Fruit fly (Drosophila melanogaster) whole organism, embryonic: ENCODE results near the gene GC.

Source experiments
- BtbVII ChIP-seq: fragments of 200-800 bp; sonication (Bioruptor generic); optimal IDR thresholded peaks from 3 replicates; lab custom pipeline; 2017; ENCODE audit warnings: missing biosample characterization, mild to moderate bottlenecking, missing genetic modification characterization
- Bteb2 ChIP-seq: fragments of 200-800 bp; sonication (Bioruptor generic); optimal IDR thresholded peaks from 2 replicates; lab custom pipeline; 2016; ENCODE audit warnings: missing biosample characterization, missing genetic modification characterization
- CG10267 ChIP-seq: fragments of 200-800 bp; sonication (Bioruptor generic); optimal IDR thresholded peaks from 2 replicates; lab custom pipeline; 2018; ENCODE audit warnings: missing biosample characterization, mild to moderate bottlenecking, missing genetic modification characterization, moderate library complexity
- CG10959 ChIP-seq: fragments of 200-800 bp; sonication (Bioruptor generic); IDR thresholded peaks from 2 replicates; pipeline ENCODE4 v1.3.6; 2022; ENCODE audit warnings: missing biosample characterization, missing genetic modification characterization
- CG12659 ChIP-seq: fragments of 200-800 bp; sonication (Bioruptor generic); optimal IDR thresholded peaks from 3 replicates; lab custom pipeline; 2017; ENCODE audit warnings: mild to moderate bottlenecking, missing biosample characterization, missing genetic modification reagents, missing genetic modification characterization
- CG14050 ChIP-seq: fragments of 200-800 bp; sonication (Bioruptor generic); IDR thresholded peaks from 3 replicates; pipeline ENCODE4 v1.3.6; 2022; ENCODE audit warnings: missing biosample characterization, missing genetic modification characterization
- CG14710 ChIP-seq: fragments of 200-800 bp; sonication (Bioruptor generic); optimal IDR thresholded peaks from 3 replicates; lab custom pipeline; 2019; ENCODE audit warnings: missing biosample characterization, mild to moderate bottlenecking, missing genetic modification characterization, moderate library complexity
- CG14860 ChIP-seq: fragments of 200-800 bp; sonication (Bioruptor generic); IDR thresholded peaks from 3 replicates; pipeline ENCODE4 v1.3.6; 2022; ENCODE audit warnings: missing biosample characterization, missing genetic modification characterization; ENCODE audit not compliant: partially characterized antibody
- CG15011 ChIP-seq: fragments of 200-800 bp; sonication (Bioruptor generic); optimal IDR thresholded peaks from 3 replicates; lab custom pipeline; 2018; ENCODE audit warnings: missing biosample characterization, mild to moderate bottlenecking, missing genetic modification characterization
- CG15601 ChIP-seq: fragments of 200-800 bp; sonication (Bioruptor generic); optimal IDR thresholded peaks from 3 replicates; lab custom pipeline; 2019; ENCODE audit warnings: missing biosample characterization, mild to moderate bottlenecking, missing genetic modification characterization, moderate library complexity
- CG1792 ChIP-seq: fragments of 200-800 bp; sonication (Bioruptor generic); optimal IDR thresholded peaks from 2 replicates; lab custom pipeline; 2016; ENCODE audit warnings: missing biosample characterization, missing genetic modification characterization
- CG3065 ChIP-seq: fragments of 200-800 bp; sonication (Bioruptor generic); optimal IDR thresholded peaks from 2 replicates; lab custom pipeline; 2016; ENCODE audit warnings: missing biosample characterization, missing genetic modification characterization
- CG31441 ChIP-seq: fragments of 200-800 bp; sonication (Bioruptor generic); IDR thresholded peaks from 2 replicates; pipeline ENCODE4 v1.3.6; 2022; ENCODE audit warnings: missing biosample characterization, missing genetic modification characterization
- CG3407 ChIP-seq: fragments of 200-800 bp; sonication (Bioruptor generic); optimal IDR thresholded peaks from 2 replicates; lab custom pipeline; 2018; ENCODE audit warnings: missing biosample characterization, mild to moderate bottlenecking, missing genetic modification characterization
- CG4424 ChIP-seq: fragments of 200-800 bp; sonication (Bioruptor generic); optimal IDR thresholded peaks from 3 replicates; lab custom pipeline; 2016; ENCODE audit warnings: missing biosample characterization, missing genetic modification characterization
- CG4730 ChIP-seq: fragments of 200-800 bp; sonication (Bioruptor generic); IDR thresholded peaks from 2 replicates; pipeline ENCODE4 v1.3.6; 2022; ENCODE audit warnings: missing biosample characterization, missing genetic modification characterization
- CG6272 ChIP-seq: fragments of 200-800 bp; sonication (Bioruptor generic); IDR thresholded peaks from 2 replicates; pipeline ENCODE4 v1.3.6; 2022; ENCODE audit warnings: missing biosample characterization, missing genetic modification characterization
- CG7786 ChIP-seq: fragments of 200-800 bp; sonication (Bioruptor generic); optimal IDR thresholded peaks from 2 replicates; lab custom pipeline; 2016; ENCODE audit warnings: missing biosample characterization, missing genetic modification characterization
- CG7987 ChIP-seq: fragments of 200-800 bp; sonication (Bioruptor generic); optimal IDR thresholded peaks from 2 replicates; lab custom pipeline; 2018; ENCODE audit warnings: missing biosample characterization, mild to moderate bottlenecking, missing genetic modification characterization, moderate library complexity
- CG9727 ChIP-seq: fragments of 200-800 bp; sonication (Bioruptor generic); optimal IDR thresholded peaks from 3 replicates; lab custom pipeline; 2017; ENCODE audit warnings: missing biosample characterization, mild to moderate bottlenecking, missing genetic modification characterization
- CG9797 ChIP-seq: fragments of 200-800 bp; sonication (Bioruptor generic); optimal IDR thresholded peaks from 3 replicates; lab custom pipeline; 2018; ENCODE audit warnings: missing biosample characterization, mild to moderate bottlenecking, missing genetic modification characterization
- D ChIP-seq, 2 experiments: fragments of 200-800 bp in 1 of 2; fragments of >200 bp in 1 of 2; sonication (Bioruptor generic) in 1 of 2; optimal IDR thresholded peaks; 2 replicates in 1 of 2; 3 replicates in 1 of 2; lab custom pipeline; 2017; ENCODE audit warnings: mild to moderate bottlenecking in 1 of 2, missing biosample characterization in 1 of 2, missing genetic modification characterization in 1 of 2, missing genetic modification reagents in 1 of 2
- Dad ChIP-seq: fragments of 200-800 bp; sonication (Bioruptor generic); optimal IDR thresholded peaks from 3 replicates; lab custom pipeline; 2016; ENCODE audit warnings: missing biosample characterization, missing genetic modification characterization
- Ets97D ChIP-seq: fragments of 200-800 bp; sonication (Bioruptor generic); optimal IDR thresholded peaks from 3 replicates; lab custom pipeline; 2016; ENCODE audit warnings: missing biosample characterization, missing genetic modification characterization
- HLHmδ ChIP-seq: fragments of 200-800 bp; sonication (Bioruptor generic); optimal IDR thresholded peaks from 2 replicates; lab custom pipeline; 2018; ENCODE audit warnings: missing biosample characterization, mild to moderate bottlenecking, missing genetic modification characterization, moderate library complexity
- Hey ChIP-seq: fragments of 200-800 bp; sonication (Bioruptor generic); optimal IDR thresholded peaks from 3 replicates; lab custom pipeline; 2018; ENCODE audit warnings: missing biosample characterization, mild to moderate bottlenecking, missing genetic modification characterization
- Hr3 ChIP-seq: fragments of 200-800 bp; sonication (Bioruptor generic); optimal IDR thresholded peaks from 3 replicates; lab custom pipeline; 2016; ENCODE audit warnings: missing biosample characterization, missing genetic modification characterization
- Hr78 ChIP-seq, 2 experiments: fragments of 200-800 bp in 1 of 2; fragments of >200 bp in 1 of 2; sonication (Bioruptor generic) in 1 of 2; optimal IDR thresholded peaks; 2 replicates each; lab custom pipeline; 2017 to 2019; ENCODE audit warnings: missing biosample characterization in 2 of 2, missing genetic modification characterization in 2 of 2, mild to moderate bottlenecking in 1 of 2, moderate library complexity in 1 of 2
- MBD-R2 ChIP-seq: fragments of 200-800 bp; sonication (Bioruptor generic); IDR thresholded peaks from 2 replicates; pipeline ENCODE4 v1.3.6; 2022; ENCODE audit warnings: missing biosample characterization, missing genetic modification characterization
- Mad ChIP-seq: fragments of 200-800 bp; sonication (Bioruptor generic); optimal IDR thresholded peaks from 2 replicates; lab custom pipeline; 2016; ENCODE audit warnings: missing biosample characterization, missing genetic modification characterization
- Nf-YC ChIP-seq: fragments of 200-800 bp; optimal IDR thresholded peaks from 3 replicates; lab custom pipeline; 2019; ENCODE audit warnings: missing biosample characterization, mild to moderate bottlenecking, missing genetic modification characterization, moderate library complexity
- Scr ChIP-seq: fragments of 200-800 bp; sonication (Bioruptor generic); IDR thresholded peaks from 2 replicates; pipeline ENCODE4 v1.3.6; 2022; ENCODE audit warnings: missing biosample characterization, missing genetic modification characterization; ENCODE audit not compliant: partially characterized antibody
- YL-1 ChIP-seq: fragments of 200-800 bp; sonication (Bioruptor generic); optimal IDR thresholded peaks from 3 replicates; lab custom pipeline; 2017; ENCODE audit warnings: missing biosample characterization, mild to moderate bottlenecking, missing genetic modification characterization
- ac ChIP-seq: fragments of 200-800 bp; sonication (Bioruptor generic); optimal IDR thresholded peaks from 3 replicates; lab custom pipeline; 2017; ENCODE audit warnings: missing biosample characterization, mild to moderate bottlenecking, missing genetic modification characterization
- ash1 ChIP-seq: fragments of 200-800 bp; sonication (Bioruptor generic); optimal IDR thresholded peaks from 2 replicates; lab custom pipeline; 2018; ENCODE audit warnings: missing biosample characterization, mild to moderate bottlenecking, missing genetic modification characterization
- az2 ChIP-seq: fragments of 200-800 bp; sonication (Bioruptor generic); optimal IDR thresholded peaks from 3 replicates; lab custom pipeline; 2016; ENCODE audit warnings: missing biosample characterization, missing genetic modification characterization
- cad ChIP-seq: fragments of >200 bp; optimal IDR thresholded peaks from 2 replicates; lab custom pipeline; 2017; ENCODE audit warnings: missing biosample characterization, missing genetic modification characterization
- cas ChIP-seq: fragments of 200-800 bp; sonication (Bioruptor generic); IDR thresholded peaks from 2 replicates; pipeline ENCODE4 v1.3.6; 2022; ENCODE audit warnings: missing biosample characterization, missing genetic modification characterization
- croc ChIP-seq: fragments of 200-800 bp; sonication (Bioruptor generic); conservative IDR thresholded peaks from 3 replicates; pipeline ENCODE4 v1.3.6; 2022; ENCODE audit warnings: missing biosample characterization, missing genetic modification characterization
- gem ChIP-seq: fragments of 200-800 bp; sonication (Bioruptor generic); optimal IDR thresholded peaks from 2 replicates; lab custom pipeline; 2019; ENCODE audit warnings: missing biosample characterization, mild to moderate bottlenecking, missing genetic modification characterization, moderate library complexity
- grau ChIP-seq: fragments of 200-800 bp; optimal IDR thresholded peaks from 3 replicates; lab custom pipeline; 2019; ENCODE audit warnings: missing biosample characterization, mild to moderate bottlenecking, missing genetic modification characterization, moderate library complexity
- gsb ChIP-seq: fragments of 200-800 bp; sonication (Bioruptor generic); IDR thresholded peaks from 2 replicates; pipeline ENCODE4 v1.3.6; 2022; ENCODE audit warnings: missing biosample characterization, missing genetic modification characterization
- gsb-n ChIP-seq: fragments of 200-800 bp; sonication (Bioruptor generic); optimal IDR thresholded peaks from 3 replicates; lab custom pipeline; 2018; ENCODE audit warnings: missing biosample characterization, mild to moderate bottlenecking, missing genetic modification characterization
- hkb ChIP-seq, 2 experiments: fragments of 200-800 bp in 1 of 2; fragments of >200 bp in 1 of 2; sonication (Bioruptor generic) in 1 of 2; IDR thresholded peaks in 1 of 2; optimal IDR thresholded peaks in 1 of 2; 2 replicates each; pipeline versions ENCODE4 v1.3.6 to Lab custom; 2017 to 2022; ENCODE audit warnings: missing biosample characterization in 1 of 2, missing genetic modification characterization in 1 of 2
- insv ChIP-seq, 2 experiments: fragments of 200-800 bp; sonication (Bioruptor generic); optimal IDR thresholded peaks; 3 replicates each; lab custom pipeline; 2016 to 2018; ENCODE audit warnings: missing biosample characterization in 2 of 2, missing genetic modification characterization in 2 of 2
- oc ChIP-seq: fragments of 200-800 bp; sonication (Bioruptor generic); optimal IDR thresholded peaks from 2 replicates; lab custom pipeline; 2018; ENCODE audit warnings: missing biosample characterization, mild to moderate bottlenecking, missing genetic modification characterization, moderate library complexity
- row ChIP-seq: fragments of 200-800 bp; sonication (Bioruptor generic); IDR thresholded peaks from 3 replicates; pipeline ENCODE4 v1.3.6; 2022; ENCODE audit warnings: missing biosample characterization, missing genetic modification characterization
- sc ChIP-seq, 3 experiments: fragments of >200 bp in 2 of 3; fragments of 200-800 bp in 1 of 3; sonication (Bioruptor generic) in 1 of 3; optimal IDR thresholded peaks; 2 replicates in 2 of 3; 3 replicates in 1 of 3; lab custom pipeline; 2017; ENCODE audit warnings: mild to moderate bottlenecking in 1 of 3, missing biosample characterization in 1 of 3, missing genetic modification characterization in 1 of 3, missing genetic modification reagents in 1 of 3
- scrt ChIP-seq: fragments of 200-800 bp; sonication (Bioruptor generic); optimal IDR thresholded peaks from 2 replicates; lab custom pipeline; 2018; ENCODE audit warnings: missing biosample characterization, mild to moderate bottlenecking, missing genetic modification characterization, moderate library complexity
- trem ChIP-seq: fragments of 200-800 bp; optimal IDR thresholded peaks from 3 replicates; lab custom pipeline; 2019; ENCODE audit warnings: missing biosample characterization, mild to moderate bottlenecking, missing genetic modification characterization, moderate library complexity

GC gene

dm6 chr3L:1609611-1610010 lies 19.5 kb downstream of the GC start (continued):
- TF ChIP-seq CG1792 (GFP tag; lab: Kevin White, UChicago) (no peak), Dad (GFP tag; lab: Kevin White, UChicago) (peak; percentile 3), Mad (GFP tag; lab: Kevin White, UChicago) (no peak), BtbVII (peak; percentile 52), CG10267 (tag; lab: Kevin White, UChicago) (no peak), HLHmδ (GFP tag; lab: Kevin White, UChicago) (no peak), oc (tag; lab: Kevin White, UChicago) (no peak), CG7786 (GFP tag; lab: Kevin White, UChicago) (peak; percentile 29), ac (GFP tag; lab: Kevin White, UChicago) (no peak), Nf-YC (tag; lab: Kevin White, UChicago) (no peak), CG12659 (GFP tag; lab: Kevin White, UChicago) (peak; percentile 31), grau (tag; lab: Kevin White, UChicago) (peak; percentile 64), az2 (GFP tag; lab: Kevin White, UChicago) (no peak), CG3407 (GFP tag; lab: Kevin White, UChicago) (no peak), gem (tag; lab: Kevin White, UChicago) (peak; percentile 59), Hey (tag; lab: Kevin White, UChicago) (no peak), CG15011 (GFP tag; lab: Kevin White, UChicago) (no peak), gsb-n (no peak), CG3065 (GFP tag; lab: Kevin White, UChicago) (no peak), cad (GFP tag; lab: Kevin White, UChicago) (no peak), CG14050 (GFP tag; lab: Robert Waterston, UW) (no peak), CG6272 (GFP tag; lab: Robert Waterston, UW) (no peak), scrt (GFP tag; lab: Kevin White, UChicago) (no peak), CG14860 (GFP tag; lab: Robert Waterston, UW) (no peak), Hr3 (GFP tag; lab: Kevin White, UChicago) (no peak), croc (GFP tag; lab: Robert Waterston, UW) (no peak), CG14710 (tag; lab: Kevin White, UChicago) (no peak), gsb (GFP tag; lab: Robert Waterston, UW) (no peak), ash1 (GFP tag; lab: Kevin White, UChicago) (no peak), CG7987 (GFP tag; lab: Kevin White, UChicago) (no peak), Bteb2 (GFP tag; lab: Kevin White, UChicago) (peak; percentile 32), CG4424 (peak; percentile 12), CG4730 (no peak), D (optimal IDR thresholded peaks at IDR 0.05; lab: Kevin White, UChicago) (no peak), D (GFP tag; optimal IDR thresholded peaks at IDR 0.05; lab: Kevin White, UChicago) (no peak)

- no peak for TF ChIP-seq CG10959 (GFP tag; lab: Robert Waterston, UW)
- no peak for TF ChIP-seq sc (optimal IDR thresholded peaks at IDR 0.05; lab: Kevin White, UChicago)
- TF ChIP-seq sc (GFP tag; optimal IDR thresholded peaks at IDR 0.05; lab: Kevin White, UChicago) = peak; percentile 1
- 0 out of 2 replicates have a peak, but pooled peaks have one; percentile 1 for TF ChIP-seq MBD-R2 (GFP tag; lab: Robert Waterston, UW)
- TF ChIP-seq cas = no peak
- 0 out of 3 replicates have a peak, but pooled peaks have one; percentile 0 for TF ChIP-seq row
- TF ChIP-seq trem (tag; lab: Kevin White, UChicago) = no peak
- TF ChIP-seq CG9727 = peak; percentile 19
- TF ChIP-seq Ets97D (GFP tag; lab: Kevin White, UChicago) = peak; percentile 52
- TF ChIP-seq Scr = 0 out of 2 replicates have a peak, but pooled peaks have one; percentile 3
- no peak for TF ChIP-seq Hr78 (GFP tag; optimal IDR thresholded peaks at IDR 0.05; lab: Kevin White, UChicago)
- no peak for TF ChIP-seq YL-1 (GFP tag; lab: Kevin White, UChicago)
- TF ChIP-seq CG31441 = 0 out of 2 replicates have a peak, but pooled peaks have one; percentile 9
- TF ChIP-seq insv (GFP tag; optimal IDR thresholded peaks at IDR 0.05; lab: Kevin White, UChicago) = no peak
- TF ChIP-seq CG10267 (tag; lab: Kevin White, UChicago) = peak; percentile 54
- peak; percentile 17 for TF ChIP-seq CG15601 (tag; lab: Kevin White, UChicago)
- peak; percentile 39 for TF ChIP-seq CG9797
- TF ChIP-seq hkb (optimal IDR thresholded peaks at IDR 0.05; lab: Kevin White, UChicago) = peak; percentile 8
- no peak for TF ChIP-seq hkb (GFP tag; IDR thresholded peaks at IDR 0.05; lab: Robert Waterston, UW)
Observed at dm6 chr3L:1602833-1603128, 26.3 kb downstream of the GC start, which contains the start of the genes CG18170 and CG33791. TSS of gene CG18170 (plus strand) at chr3L:1602954. TSS of gene CG33791 (plus strand) at chr3L:1602954.
